Worm (Caenorhabditis elegans): ENCODE results near the gene flr-1.
A peak's percentile ranks its signal among the peaks of the same experiment; 100 is the strongest.
"Not testable (repeated sequence)": the region's sequence is repeated elsewhere in the genome, so short reads cannot be mapped to it uniquely, and the experiment has no call there.

flr-1 gene

DNA sequence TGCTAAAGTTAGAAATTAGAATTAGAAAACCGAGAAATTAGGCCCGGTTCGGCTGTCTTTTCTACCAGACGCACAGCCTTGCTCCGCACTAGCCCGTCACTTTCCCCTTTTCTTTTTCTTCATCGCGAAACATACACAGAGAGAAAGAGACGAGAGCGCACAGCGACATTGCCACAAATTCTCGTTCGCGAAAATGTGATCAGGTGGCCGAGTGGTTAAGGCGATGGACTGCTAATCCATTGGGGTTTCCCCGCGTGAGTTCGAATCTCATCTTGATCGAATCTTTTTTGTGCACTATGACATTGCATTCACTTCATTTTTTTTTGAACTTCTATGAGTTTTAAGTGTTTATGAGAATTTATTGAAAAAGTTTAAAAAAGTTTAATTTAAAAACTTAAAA lies 13.9 kb downstream of the flr-1 start (continued):
- TF ChIP-seq F13H6.1 (tag; optimal IDR thresholded peaks at IDR 0.05) (peak; percentile 47), lin-13 (GFP tag; optimal IDR thresholded peaks at IDR 0.05) (no peak), skn-1 (tag; optimal IDR thresholded peaks at IDR 0.05) (no peak), sma-9 (GFP tag; optimal IDR thresholded peaks at IDR 0.05) (peak; percentile 62), sma-9 (tag; optimal IDR thresholded peaks at IDR 0.05) (no peak), mdl-1 (tag; optimal IDR thresholded peaks at IDR 0.05) (no peak), nhr-10 (tag; optimal IDR thresholded peaks at IDR 0.05) (no peak), elt-1 (tag; optimal IDR thresholded peaks at IDR 0.05) (no peak), mab-5 (tag; optimal IDR thresholded peaks at IDR 0.05) (no peak), nhr-23 (tag; optimal IDR thresholded peaks at IDR 0.05) (no peak)

DNA sequence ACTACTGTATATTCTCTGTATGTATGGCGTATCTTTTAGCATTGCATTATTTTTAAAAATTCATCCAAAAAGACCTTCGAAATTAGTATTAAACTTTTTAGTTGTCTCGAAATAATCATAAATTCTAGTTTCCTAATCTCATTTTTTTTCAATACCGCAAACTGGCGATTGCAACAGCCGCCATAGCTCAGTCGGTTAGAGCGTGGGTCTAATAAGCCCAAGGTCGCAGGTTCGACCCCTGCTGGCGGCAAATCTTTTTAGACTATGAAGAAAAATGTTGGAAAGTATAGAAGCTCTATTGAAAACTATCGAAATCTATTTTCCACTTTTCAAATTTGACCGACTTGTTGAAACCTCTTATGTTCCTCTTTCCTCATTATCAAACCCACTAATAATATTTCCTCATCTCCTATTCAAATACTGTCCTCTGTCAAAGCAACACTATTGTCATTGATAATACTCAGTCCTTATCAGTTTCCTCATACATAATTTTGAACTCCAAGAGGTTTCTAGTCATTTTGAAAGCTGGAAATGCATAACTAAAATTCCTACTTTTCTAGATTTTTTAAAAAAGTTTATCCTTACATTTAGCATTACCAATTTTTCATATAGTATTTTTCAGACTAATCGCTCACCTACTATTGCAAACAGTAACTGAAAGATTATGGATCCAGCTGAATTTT lies 20.4 kb downstream of the flr-1 start, which contains the start of gene jmjd-3.3:
Gene jmjd-3.3, plus strand, starts transcription at position 633 of the 683 bp plus-strand sequence.
- TF ChIP-seq dmd-4 (tag; optimal IDR thresholded peaks at IDR 0.05), result no peak
- no peak for TF ChIP-seq ztf-4 (tag; optimal IDR thresholded peaks at IDR 0.05)
- TF ChIP-seq unc-39 (tag; optimal IDR thresholded peaks at IDR 0.05), result no peak
- no peak for TF ChIP-seq nhr-129 (tag; optimal IDR thresholded peaks at IDR 0.05)
- TF ChIP-seq ceh-82 (tag; optimal IDR thresholded peaks at IDR 0.05), result no peak
- TF ChIP-seq C34F6.9 (tag; optimal IDR thresholded peaks at IDR 0.05), result no peak
- no peak for TF ChIP-seq sma-3 (GFP tag; optimal IDR thresholded peaks at IDR 0.05)
- TF ChIP-seq ama-1 (optimal IDR thresholded peaks at IDR 0.05), result no peak
- no peak for TF ChIP-seq nhr-21 (tag; optimal IDR thresholded peaks at IDR 0.05)
- no peak for TF ChIP-seq ceh-16 (tag; optimal IDR thresholded peaks at IDR 0.05)
- no peak for TF ChIP-seq ztf-11 (tag; optimal IDR thresholded peaks at IDR 0.05)
- no peak for TF ChIP-seq mab-5 (tag; optimal IDR thresholded peaks at IDR 0.05)
- TF ChIP-seq aly-2 (tag; optimal IDR thresholded peaks at IDR 0.05), result no peak
- no peak for TF ChIP-seq sma-9 (GFP tag; optimal IDR thresholded peaks at IDR 0.05)
- no peak for TF ChIP-seq sma-9 (tag; optimal IDR thresholded peaks at IDR 0.05)
- TF ChIP-seq blmp-1 (tag; optimal IDR thresholded peaks at IDR 0.05; ENCODE audit: insufficient read depth), result no peak
- TF ChIP-seq skn-1 (tag; optimal IDR thresholded peaks at IDR 0.05), result no peak
- no peak for TF ChIP-seq zag-1 (tag; optimal IDR thresholded peaks at IDR 0.05)
- no peak for TF ChIP-seq nhr-6 (tag; optimal IDR thresholded peaks at IDR 0.05)

DNA sequence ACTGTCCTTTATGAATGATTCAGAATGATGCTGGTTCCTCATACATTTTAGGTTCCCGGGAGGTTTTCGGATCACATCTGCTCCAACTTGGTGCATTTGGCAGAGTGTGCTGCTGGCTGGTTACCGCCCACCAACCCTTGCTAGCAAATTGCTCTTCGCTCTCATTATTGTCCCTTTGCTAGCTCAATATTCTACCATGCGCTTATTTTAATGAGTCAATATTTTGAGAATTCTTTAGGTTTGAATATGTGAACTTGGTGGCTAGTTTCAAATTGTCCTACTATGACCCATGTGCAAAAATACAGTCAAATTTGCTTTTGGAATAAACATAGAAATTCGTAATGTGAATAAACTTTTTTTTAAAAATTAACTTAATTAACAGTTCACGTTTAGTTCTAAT lies 21.2 kb downstream of the flr-1 start:
- TF ChIP-seq ZK546.5 (tag; optimal IDR thresholded peaks at IDR 0.05), result no peak
- TF ChIP-seq nhr-129 (tag; optimal IDR thresholded peaks at IDR 0.05), result no peak
- TF ChIP-seq C34F6.9 (tag; optimal IDR thresholded peaks at IDR 0.05), result no peak
- TF ChIP-seq crh-2 (tag; optimal IDR thresholded peaks at IDR 0.05), result no peak
- TF ChIP-seq ztf-11 (tag; optimal IDR thresholded peaks at IDR 0.05), result no peak
- no peak for TF ChIP-seq R02D3.7 (tag; optimal IDR thresholded peaks at IDR 0.05)
- no peak for TF ChIP-seq dmd-4 (tag; optimal IDR thresholded peaks at IDR 0.05)
- TF ChIP-seq peb-1 (tag; optimal IDR thresholded peaks at IDR 0.05), result no peak
- TF ChIP-seq nhr-21 (tag; optimal IDR thresholded peaks at IDR 0.05), result no peak
- no peak for TF ChIP-seq blmp-1 (tag; optimal IDR thresholded peaks at IDR 0.05; ENCODE audit: insufficient read depth)
- no peak for TF ChIP-seq mab-5 (tag; optimal IDR thresholded peaks at IDR 0.05)
- TF ChIP-seq lin-39 (tag; optimal IDR thresholded peaks at IDR 0.05), result no peak
- TF ChIP-seq sma-3 (GFP tag; optimal IDR thresholded peaks at IDR 0.05), result no peak
- TF ChIP-seq unc-62 (GFP tag; optimal IDR thresholded peaks at IDR 0.05), result no peak
- no peak for TF ChIP-seq sem-4 (tag; optimal IDR thresholded peaks at IDR 0.05)
- no peak for TF ChIP-seq nhr-77 (tag; optimal IDR thresholded peaks at IDR 0.05)

DNA sequence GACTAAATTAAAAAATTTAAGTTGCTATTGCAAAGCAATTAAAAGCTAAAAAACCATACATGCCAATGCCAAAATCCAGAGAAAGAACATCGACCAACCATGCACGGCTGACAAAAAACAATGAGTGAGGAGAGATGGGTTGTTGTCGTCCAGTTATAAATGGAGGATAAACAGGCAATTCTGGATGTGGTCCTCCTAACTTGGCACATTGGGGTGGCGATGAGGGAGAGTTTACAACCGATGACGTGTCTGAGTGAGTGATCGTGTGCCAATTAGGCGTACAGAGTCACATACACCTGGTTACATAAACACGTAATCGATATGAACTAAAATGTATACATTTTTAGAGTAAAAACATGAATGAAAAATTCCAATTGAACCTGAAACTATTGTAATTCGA lies 25.0 kb downstream of the flr-1 start, which contains the start of gene C29F7.10:
Gene C29F7.10, minus strand, starts transcription at position 101 of the 400 bp plus-strand sequence.
- TF ChIP-seq gmeb-1 (tag; optimal IDR thresholded peaks at IDR 0.05); crh-2 (tag; optimal IDR thresholded peaks at IDR 0.05); blmp-1 (tag; optimal IDR thresholded peaks at IDR 0.05; ENCODE audit: insufficient read depth): not testable (repeated sequence)

DNA sequence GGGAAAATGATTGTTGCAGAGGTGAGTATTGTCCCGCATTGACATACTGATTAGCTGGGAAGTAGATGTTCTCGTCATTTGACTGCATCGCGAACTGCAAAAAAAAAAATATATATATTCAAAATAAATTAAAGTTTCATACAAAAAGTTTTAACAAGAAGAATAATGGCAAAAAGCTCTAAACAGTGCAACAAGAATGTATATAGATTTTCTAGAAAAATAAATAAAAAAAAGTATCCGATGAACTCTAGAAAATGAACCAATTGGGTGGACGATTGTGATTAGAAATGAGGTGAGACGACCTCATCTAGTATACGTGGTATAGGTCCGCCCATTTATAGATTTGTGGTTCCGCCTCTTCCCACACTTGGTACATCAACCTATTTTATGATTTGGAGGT lies 27.6 kb downstream of the flr-1 start, which contains the start of gene fkh-4:
Gene fkh-4, minus strand, starts transcription at position 101 of the 400 bp plus-strand sequence.
- TF ChIP-seq nhr-237, crh-2, zag-1 (tag; optimal IDR thresholded peaks at IDR 0.05): not testable (repeated sequence)
